Worm (Caenorhabditis elegans) whole organism, L2 larva: ENCODE results near the gene lig-1.

Source experiments
- C34F6.9 ChIP-seq: fragments of 150-350 bp; optimal IDR thresholded peaks from 2 replicates; lab custom pipeline; 2014; ENCODE audit warnings: missing biosample characterization, missing genetic modification characterization
- aly-2 ChIP-seq: fragments of 150-350 bp; optimal IDR thresholded peaks from 2 replicates; lab custom pipeline; 2014; ENCODE audit warnings: missing biosample characterization, missing genetic modification characterization
- ama-1 ChIP-seq: fragments of 150-350 bp; optimal IDR thresholded peaks from 2 replicates; lab custom pipeline; 2018; ENCODE audit warnings: inconsistent platforms
- ceh-82 ChIP-seq: fragments of 150-350 bp; optimal IDR thresholded peaks from 2 replicates; lab custom pipeline; 2014; ENCODE audit warnings: missing biosample characterization, missing genetic modification characterization
- elt-3 ChIP-seq: sonication (generic microtip); optimal IDR thresholded peaks from 2 replicates; lab custom pipeline; 2017; ENCODE audit warnings: missing biosample characterization, missing genetic modification characterization
- lin-39 ChIP-seq: fragments of 150-350 bp; optimal IDR thresholded peaks from 2 replicates; lab custom pipeline; 2014; ENCODE audit warnings: missing biosample characterization, missing genetic modification reagents, missing genetic modification characterization
- lsy-2 ChIP-seq, 2 experiments: fragments of 150-350 bp in 1 of 2; sonication (generic microtip) in 1 of 2; optimal IDR thresholded peaks; 2 replicates each; lab custom pipeline; 2014 to 2017; ENCODE audit warnings: missing biosample characterization in 2 of 2, missing genetic modification characterization in 2 of 2
- mdl-1 ChIP-seq, 2 experiments: fragments of 150-350 bp in 1 of 2; sonication (generic microtip) in 1 of 2; optimal IDR thresholded peaks; 2 replicates each; lab custom pipeline; 2017; ENCODE audit warnings: missing biosample characterization in 2 of 2, missing genetic modification characterization in 2 of 2
- nhr-10 ChIP-seq: sonication (generic microtip); optimal IDR thresholded peaks from 2 replicates; lab custom pipeline; 2017; ENCODE audit warnings: missing biosample characterization, missing genetic modification characterization
- nhr-6 ChIP-seq: fragments of 150-350 bp; optimal IDR thresholded peaks from 2 replicates; lab custom pipeline; 2014; ENCODE audit warnings: missing biosample characterization, missing genetic modification characterization
- nhr-77 ChIP-seq: fragments of 150-350 bp; optimal IDR thresholded peaks from 2 replicates; lab custom pipeline; 2014; ENCODE audit warnings: missing biosample characterization, missing genetic modification characterization
- skn-1 ChIP-seq: sonication (generic microtip); optimal IDR thresholded peaks from 2 replicates; lab custom pipeline; 2017; ENCODE audit warnings: missing biosample characterization, missing genetic modification characterization
- unc-62 ChIP-seq: fragments of 150-350 bp; optimal IDR thresholded peaks from 2 replicates; lab custom pipeline; 2014; ENCODE audit warnings: missing biosample characterization, missing genetic modification reagents, missing genetic modification characterization

ce11 chrV:10790921-10791320 lies 23.0 kb upstream of the lig-1 start, which contains the start of gene D1054.9:
- no peak for TF ChIP-seq C34F6.9 (tag; lab: Kevin White, UChicago)
- TF ChIP-seq elt-3 = no peak
- TF ChIP-seq nhr-6 = no peak
- TF ChIP-seq ama-1 (lab: Kevin White, UChicago) = no peak
- TF ChIP-seq ceh-82 (tag; lab: Kevin White, UChicago) = no peak
- TF ChIP-seq mdl-1 (tag; optimal IDR thresholded peaks at IDR 0.05; lab: Kevin White, UChicago) = no peak
- no peak for TF ChIP-seq lin-39 (tag; lab: Kevin White, UChicago)
- TF ChIP-seq nhr-77 (tag; lab: Kevin White, UChicago) = no peak
- TF ChIP-seq unc-62 (GFP tag; lab: Kevin White, UChicago) = no peak
- no peak for TF ChIP-seq nhr-10
- no peak for TF ChIP-seq skn-1
- TF ChIP-seq aly-2 (tag; lab: Kevin White, UChicago) = no peak
- no peak for TF ChIP-seq lsy-2 (tag; optimal IDR thresholded peaks at IDR 0.05; lab: Kevin White, UChicago)
